Fruit fly (Drosophila melanogaster) whole organism, pupa: ENCODE measurements around the gene CG13607.

Source experiments
- CG13204 ChIP-seq: fragments of 200-800 bp; sonication (Bioruptor generic); optimal IDR thresholded peaks from 2 replicates; lab custom pipeline; 2018; ENCODE audit warnings: missing biosample characterization, mild to moderate bottlenecking, missing genetic modification characterization, moderate library complexity
- CG8301 ChIP-seq: fragments of 200-800 bp; sonication (Bioruptor generic); optimal IDR thresholded peaks from 2 replicates; lab custom pipeline; 2018; ENCODE audit warnings: missing biosample characterization, mild to moderate bottlenecking, missing genetic modification characterization
- Pif1A ChIP-seq: fragments of 200-800 bp; sonication (Bioruptor generic); optimal IDR thresholded peaks from 3 replicates; lab custom pipeline; 2016; ENCODE audit warnings: missing biosample characterization, missing genetic modification characterization

dm6 chr3R:24079613-24080012 lies 36.5 kb downstream of the CG13607 start:
- TF ChIP-seq CG13204 (GFP tag; lab: Kevin White, UChicago) (no peak), CG8301 (no peak), Pif1A (GFP tag; lab: Kevin White, UChicago) (no peak)
